Fruit fly (Drosophila melanogaster) whole organism: Measurements from ENCODE around the gene lawc.

Experiments used
- CG8478 ChIP-seq: fragments of >200 bp; optimal IDR thresholded peaks from 2 replicates; lab custom pipeline; 2018; ENCODE audit warnings: inconsistent platforms
- Dll ChIP-seq: fragments of >200 bp; optimal IDR thresholded peaks from 2 replicates; lab custom pipeline; 2017
- pan ChIP-seq: fragments of >200 bp; optimal IDR thresholded peaks from 2 replicates; lab custom pipeline; 2017
- psq ChIP-seq: fragments of >200 bp; optimal IDR thresholded peaks from 2 replicates; lab custom pipeline; 2017
- usp ChIP-seq: fragments of >200 bp; optimal IDR thresholded peaks from 2 replicates; lab custom pipeline; 2017; ENCODE audit warnings: missing biosample characterization, missing genetic modification characterization, mixed read lengths

- no peak for TF ChIP-seq psq
- TF ChIP-seq Dll (lab: Kevin White, UChicago): no peak
- TF ChIP-seq usp (GFP tag; lab: Kevin White, UChicago): no peak
- TF ChIP-seq pan (lab: Kevin White, UChicago): no peak
- TF ChIP-seq CG8478: no peak
Measured at dm6 chrX:8415605-8416004, 4.1 kb upstream of the lawc start.
